Fruit fly (Drosophila melanogaster) whole organism, pupa: ENCODE results near the gene IA-2.

Experiments used
- CG13204 ChIP-seq: fragments of 200-800 bp; sonication (Bioruptor generic); optimal IDR thresholded peaks from 2 replicates; lab custom pipeline; 2018; ENCODE audit warnings: missing biosample characterization, mild to moderate bottlenecking, missing genetic modification characterization, moderate library complexity
- CG14655 ChIP-seq: fragments of 200-800 bp; sonication (Bioruptor generic); optimal IDR thresholded peaks from 3 replicates; lab custom pipeline; 2017; ENCODE audit warnings: mild to moderate bottlenecking, missing biosample characterization, missing genetic modification reagents, missing genetic modification characterization
- CG15710 ChIP-seq: fragments of 200-800 bp; sonication (Bioruptor generic); optimal IDR thresholded peaks from 2 replicates; lab custom pipeline; 2018; ENCODE audit warnings: missing biosample characterization, mild to moderate bottlenecking, missing genetic modification characterization, moderate library complexity
- CG17806 ChIP-seq: fragments of 200-800 bp; sonication (Bioruptor generic); optimal IDR thresholded peaks from 2 replicates; lab custom pipeline; 2018; ENCODE audit warnings: missing biosample characterization, mild to moderate bottlenecking, missing genetic modification characterization, moderate library complexity
- CG32121 ChIP-seq: fragments of 200-800 bp; sonication (Bioruptor generic); IDR thresholded peaks from 2 replicates; pipeline ENCODE4 v1.3.6; 2022; ENCODE audit warnings: missing biosample characterization, missing genetic modification characterization
- CG34367 ChIP-seq: fragments of 200-800 bp; sonication (Bioruptor generic); optimal IDR thresholded peaks from 2 replicates; lab custom pipeline; 2018; ENCODE audit warnings: missing biosample characterization, mild to moderate bottlenecking, missing genetic modification characterization
- CG4496 ChIP-seq: fragments of 200-800 bp; sonication (Bioruptor generic); IDR thresholded peaks from 3 replicates; pipeline ENCODE4 v1.3.6; 2022; ENCODE audit warnings: missing biosample characterization, missing genetic modification characterization
- CG8159 ChIP-seq: fragments of 200-800 bp; sonication (Bioruptor generic); optimal IDR thresholded peaks from 3 replicates; lab custom pipeline; 2018; ENCODE audit warnings: missing biosample characterization, mild to moderate bottlenecking, missing genetic modification characterization, moderate library complexity
- CG8301 ChIP-seq: fragments of 200-800 bp; sonication (Bioruptor generic); optimal IDR thresholded peaks from 2 replicates; lab custom pipeline; 2018; ENCODE audit warnings: missing biosample characterization, mild to moderate bottlenecking, missing genetic modification characterization
- D1 ChIP-seq: fragments of 200-800 bp; sonication (Bioruptor generic); optimal IDR thresholded peaks from 2 replicates; lab custom pipeline; 2018; ENCODE audit warnings: missing biosample characterization, mild to moderate bottlenecking, missing genetic modification characterization, moderate library complexity
- Ets98B ChIP-seq: fragments of 200-800 bp; sonication (Bioruptor generic); IDR thresholded peaks from 2 replicates; pipeline ENCODE4 v1.3.6; 2022; ENCODE audit warnings: missing biosample characterization, missing genetic modification characterization
- Pif1A ChIP-seq: fragments of 200-800 bp; sonication (Bioruptor generic); optimal IDR thresholded peaks from 3 replicates; lab custom pipeline; 2016; ENCODE audit warnings: missing biosample characterization, missing genetic modification characterization
- Snoo ChIP-seq: fragments of 200-800 bp; sonication (Bioruptor generic); optimal IDR thresholded peaks from 3 replicates; lab custom pipeline; 2017; ENCODE audit warnings: missing biosample characterization, mild to moderate bottlenecking, missing genetic modification characterization, inconsistent platforms
- fd96Ca ChIP-seq: fragments of 200-800 bp; sonication (Bioruptor generic); IDR thresholded peaks from 3 replicates; pipeline ENCODE4 v1.3.6; 2022; ENCODE audit warnings: missing biosample characterization, missing genetic modification characterization
- gl ChIP-seq: fragments of 200-800 bp; sonication (Bioruptor generic); optimal IDR thresholded peaks from 2 replicates; lab custom pipeline; 2018; ENCODE audit warnings: missing biosample characterization, mild to moderate bottlenecking, missing genetic modification characterization
- rn ChIP-seq: fragments of 200-800 bp; sonication (Bioruptor generic); IDR thresholded peaks from 2 replicates; pipeline ENCODE4 v1.3.6; 2022; ENCODE audit warnings: missing biosample characterization, missing genetic modification characterization

Gene IA-2

dm6 chr2L:974105-974504 is 73.7 kb downstream of the IA-2 start:
- TF ChIP-seq CG34367 (no peak), Pif1A (GFP tag; lab: Kevin White, UChicago) (no peak), CG8159 (tag; lab: Kevin White, UChicago) (no peak), CG32121 (GFP tag; lab: Robert Waterston, UW) (no peak), CG13204 (GFP tag; lab: Kevin White, UChicago) (no peak), fd96Ca (no peak), gl (tag; lab: Kevin White, UChicago) (no peak), CG17806 (tag; lab: Kevin White, UChicago) (no peak), Snoo (tag; lab: Kevin White, UChicago) (no peak), CG15710 (tag; lab: Kevin White, UChicago) (no peak), D1 (no peak), Ets98B (GFP tag; lab: Robert Waterston, UW) (no peak), CG8301 (no peak), rn (GFP tag; lab: Robert Waterston, UW) (no peak), CG4496 (no peak)

DNA sequence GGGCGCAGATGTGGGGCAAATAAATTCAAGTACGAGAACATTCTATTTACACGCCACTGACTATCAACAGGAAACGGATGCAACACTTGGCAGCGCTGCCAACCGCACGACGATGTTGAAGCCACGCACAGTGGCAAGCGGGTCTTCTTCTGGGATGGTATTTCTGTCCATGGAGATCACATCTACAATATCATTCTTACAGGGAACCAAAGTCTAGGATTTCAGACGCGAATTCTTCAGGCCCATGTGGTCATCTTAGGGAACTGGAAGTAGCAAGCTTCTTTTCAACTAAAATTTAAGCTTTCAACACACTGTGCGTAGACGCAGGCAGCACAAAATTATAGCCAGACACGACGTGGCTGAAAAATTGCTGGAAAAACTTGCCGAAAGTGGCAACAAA is 84.0 kb downstream of the IA-2 start:
- no peak for TF ChIP-seq Pif1A (GFP tag; lab: Kevin White, UChicago)
- TF ChIP-seq CG4496 = 0 out of 3 replicates have a peak, but pooled peaks have one; percentile 25
- peak; percentile 4 for TF ChIP-seq CG8159 (tag; lab: Kevin White, UChicago)
- no peak for TF ChIP-seq D1
- TF ChIP-seq CG14655 (GFP tag; lab: Kevin White, UChicago) = peak; percentile 14
- peak; percentile 5; the same call in 1 of the 3 replicates for TF ChIP-seq fd96Ca
- TF ChIP-seq Ets98B (GFP tag; lab: Robert Waterston, UW) = 0 out of 2 replicates have a peak, but pooled peaks have one; percentile 8
